Fruit fly (Drosophila melanogaster) whole organism, pupa: ENCODE results near the gene Tcs3.
A peak's percentile ranks its signal among the peaks of the same experiment; 100 is the strongest.

ENCODE experiments used
- CG12605 ChIP-seq: fragments of 200-800 bp; sonication (Bioruptor generic); IDR thresholded peaks from 2 replicates; pipeline ENCODE4 v1.3.6; 2022; ENCODE audit warnings: missing biosample characterization, missing genetic modification characterization
- CG14655 ChIP-seq: fragments of 200-800 bp; sonication (Bioruptor generic); optimal IDR thresholded peaks from 3 replicates; lab custom pipeline; 2017; ENCODE audit warnings: mild to moderate bottlenecking, missing biosample characterization, missing genetic modification reagents, missing genetic modification characterization
- CG15710 ChIP-seq: fragments of 200-800 bp; sonication (Bioruptor generic); optimal IDR thresholded peaks from 2 replicates; lab custom pipeline; 2018; ENCODE audit warnings: missing biosample characterization, mild to moderate bottlenecking, missing genetic modification characterization, moderate library complexity
- CG34367 ChIP-seq: fragments of 200-800 bp; sonication (Bioruptor generic); optimal IDR thresholded peaks from 2 replicates; lab custom pipeline; 2018; ENCODE audit warnings: missing biosample characterization, mild to moderate bottlenecking, missing genetic modification characterization
- CG4496 ChIP-seq: fragments of 200-800 bp; sonication (Bioruptor generic); IDR thresholded peaks from 3 replicates; pipeline ENCODE4 v1.3.6; 2022; ENCODE audit warnings: missing biosample characterization, missing genetic modification characterization
- CG8159 ChIP-seq: fragments of 200-800 bp; sonication (Bioruptor generic); optimal IDR thresholded peaks from 3 replicates; lab custom pipeline; 2018; ENCODE audit warnings: missing biosample characterization, mild to moderate bottlenecking, missing genetic modification characterization, moderate library complexity
- CG9948 ChIP-seq: fragments of 200-800 bp; sonication (Bioruptor generic); optimal IDR thresholded peaks from 2 replicates; lab custom pipeline; 2018; ENCODE audit warnings: missing biosample characterization, mild to moderate bottlenecking, missing genetic modification characterization, moderate library complexity
- EcR ChIP-seq: fragments of 200-800 bp; sonication (Bioruptor generic); optimal IDR thresholded peaks from 3 replicates; lab custom pipeline; 2019; ENCODE audit warnings: missing biosample characterization, missing genetic modification characterization, mild to moderate bottlenecking, moderate library complexity, missing genetic modification reagents
- Pif1A ChIP-seq: fragments of 200-800 bp; sonication (Bioruptor generic); optimal IDR thresholded peaks from 3 replicates; lab custom pipeline; 2016; ENCODE audit warnings: missing biosample characterization, missing genetic modification characterization
- Pif1B ChIP-seq: fragments of 200-800 bp; sonication (Bioruptor generic); optimal IDR thresholded peaks from 3 replicates; lab custom pipeline; 2016; ENCODE audit warnings: missing biosample characterization, missing genetic modification characterization
- Snoo ChIP-seq: fragments of 200-800 bp; sonication (Bioruptor generic); optimal IDR thresholded peaks from 3 replicates; lab custom pipeline; 2017; ENCODE audit warnings: missing biosample characterization, mild to moderate bottlenecking, missing genetic modification characterization, inconsistent platforms

dm6 chr3L:16339873-16340272 is 11.9 kb upstream of the Tcs3 start:
- TF ChIP-seq CG34367 (tag; lab: Kevin White, UChicago) (no peak), Snoo (no peak), CG9948 (tag; lab: Kevin White, UChicago) (no peak), CG4496 (GFP tag; lab: Robert Waterston, UW) (no peak), CG12605 (GFP tag; lab: Robert Waterston, UW) (no peak), EcR (GFP tag; lab: Kevin White, UChicago) (peak; percentile 35), Pif1A (GFP tag; lab: Kevin White, UChicago) (no peak), Pif1B (GFP tag; lab: Kevin White, UChicago) (no peak), CG15710 (tag; lab: Kevin White, UChicago) (no peak), CG8159 (tag; lab: Kevin White, UChicago) (no peak), CG14655 (GFP tag; lab: Kevin White, UChicago) (no peak)
